Fruit fly (Drosophila melanogaster): ENCODE measurements around the gene a5.

a5 gene

dm6 chr2L:1361771-1362632 lies 33.0 kb downstream of the a5 start, which contains the start of gene NLaz:
NLaz (minus strand) TSS chr2L:1361821.
- TF ChIP-seq ss (GFP tag; optimal IDR thresholded peaks at IDR 0.05): no peak
- TF ChIP-seq Hr4 (GFP tag; optimal IDR thresholded peaks at IDR 0.05): peak; percentile 8
- peak; percentile 94 for TF ChIP-seq svp (GFP tag)
- peak; percentile 19; the same call in 1 of the 3 replicates for TF ChIP-seq CG6163 (GFP tag; IDR thresholded peaks at IDR 0.05)
- TF ChIP-seq CG31627 (GFP tag; optimal IDR thresholded peaks at IDR 0.05): peak; percentile 61
- TF ChIP-seq OdsH (GFP tag; optimal IDR thresholded peaks at IDR 0.05): peak; percentile 7
- TF ChIP-seq lz (GFP tag; optimal IDR thresholded peaks at IDR 0.05): peak; percentile 71
- TF ChIP-seq CG3919 (GFP tag; optimal IDR thresholded peaks at IDR 0.05): peak; percentile 80
- no peak for TF ChIP-seq CG8319 (GFP tag; optimal IDR thresholded peaks at IDR 0.05)
- TF ChIP-seq pdm3 (GFP tag; optimal IDR thresholded peaks at IDR 0.05): peak; percentile 34
- TF ChIP-seq net (GFP tag; optimal IDR thresholded peaks at IDR 0.05): peak; percentile 30
- no peak for TF ChIP-seq vri (GFP tag; optimal IDR thresholded peaks at IDR 0.05)
- peak; percentile 35 for TF ChIP-seq esn (GFP tag; optimal IDR thresholded peaks at IDR 0.05)
- peak; percentile 67 for TF ChIP-seq Hr39 (GFP tag; optimal IDR thresholded peaks at IDR 0.05)
- peak; percentile 4 for TF ChIP-seq dsx (GFP tag; optimal IDR thresholded peaks at IDR 0.05; ENCODE audit: poor library complexity, severe bottlenecking)
- peak; percentile 59 for TF ChIP-seq achi (GFP tag; optimal IDR thresholded peaks at IDR 0.05)
- TF ChIP-seq acj6 (GFP tag; optimal IDR thresholded peaks at IDR 0.05): peak; percentile 41
- peak; percentile 13 for TF ChIP-seq CG32006 (GFP tag; optimal IDR thresholded peaks at IDR 0.05)
- TF ChIP-seq Smox (GFP tag; optimal IDR thresholded peaks at IDR 0.05): peak; percentile 6
- TF ChIP-seq CG11762 (GFP tag; optimal IDR thresholded peaks at IDR 0.05; ENCODE audit: insufficient read depth): no peak
- peak; percentile 39 for TF ChIP-seq Sox14 (GFP tag; optimal IDR thresholded peaks at IDR 0.05)
- peak; percentile 28 for TF ChIP-seq Sox102F (GFP tag; optimal IDR thresholded peaks at IDR 0.05)
- no peak for TF ChIP-seq CG1621 (tag; optimal IDR thresholded peaks at IDR 0.05)
- peak; percentile 12 for TF ChIP-seq CG34406 (GFP tag; optimal IDR thresholded peaks at IDR 0.05)
- TF ChIP-seq Eip75B (GFP tag; optimal IDR thresholded peaks at IDR 0.05): peak; percentile 21
- peak; percentile 17 for TF ChIP-seq CG7368 (GFP tag; optimal IDR thresholded peaks at IDR 0.05)
- TF ChIP-seq salr (GFP tag; optimal IDR thresholded peaks at IDR 0.05): peak in 1 of 2 experiments; percentile 51
- TF ChIP-seq CG10631 (GFP tag; optimal IDR thresholded peaks at IDR 0.05): no peak
- peak; percentile 59 for TF ChIP-seq topi (GFP tag; optimal IDR thresholded peaks at IDR 0.05)
- TF ChIP-seq cyc (GFP tag; optimal IDR thresholded peaks at IDR 0.05): peak; percentile 67
- no peak for TF ChIP-seq CG15336 (GFP tag; IDR thresholded peaks at IDR 0.05)
- peak; percentile 82 for TF ChIP-seq Eip78C (GFP tag)
- TF ChIP-seq Met (GFP tag; optimal IDR thresholded peaks at IDR 0.05): peak; percentile 15

- TF ChIP-seq CG11762 (GFP tag; optimal IDR thresholded peaks at IDR 0.05; ENCODE audit: insufficient read depth) (no peak), CG7368 (GFP tag; optimal IDR thresholded peaks at IDR 0.05) (no peak), fd85E (GFP tag; optimal IDR thresholded peaks at IDR 0.05) (no peak), Eip75B (GFP tag; optimal IDR thresholded peaks at IDR 0.05) (no peak), topi (GFP tag; optimal IDR thresholded peaks at IDR 0.05) (no peak), CG8319 (GFP tag; optimal IDR thresholded peaks at IDR 0.05) (no peak), CG10631 (GFP tag; optimal IDR thresholded peaks at IDR 0.05) (no peak), Smox (GFP tag; optimal IDR thresholded peaks at IDR 0.05) (no peak), CG8632 (GFP tag; optimal IDR thresholded peaks at IDR 0.05) (no peak), CG11902 (GFP tag; optimal IDR thresholded peaks at IDR 0.05) (no peak), Sox102F (GFP tag; optimal IDR thresholded peaks at IDR 0.05) (no peak), spab (GFP tag; optimal IDR thresholded peaks at IDR 0.05) (no peak), fkh (GFP tag; optimal IDR thresholded peaks at IDR 0.05) (no peak), CG3032 (tag; optimal IDR thresholded peaks at IDR 0.05) (no peak), Hr4 (GFP tag; optimal IDR thresholded peaks at IDR 0.05) (no peak)
Measured at dm6 chr2L:1365037-1365436, 36.1 kb downstream of the a5 start.
